Comparison of ENCODE assay signal across 4 worm cellular contexts in genomic region chrX:8157132-8157531, ce11.
A peak's percentile ranks its signal among the peaks of the same experiment; 100 is the strongest.
TF ChIP-seq lines count a peak whose summit lies in the region.

No protein-coding gene starts in this region.

TF ChIP-seq in whole organism, L2 larva, 48 proteins besides CTCF, POLR2A, EP300 and RAD21 (continues in another document):
- TF ChIP-seq ceh-16 (tag; optimal IDR thresholded peaks at IDR 0.05; lab: Kevin White, UChicago) (no peak), nhr-25 (tag; optimal IDR thresholded peaks at IDR 0.05; lab: Kevin White, UChicago) (no peak), aly-2 (tag; optimal IDR thresholded peaks at IDR 0.05; lab: Kevin White, UChicago) (no peak), nhr-23 (tag; optimal IDR thresholded peaks at IDR 0.05; lab: Kevin White, UChicago) (no peak), sem-4 (tag; optimal IDR thresholded peaks at IDR 0.05; lab: Kevin White, UChicago) (no peak), unc-39 (tag; optimal IDR thresholded peaks at IDR 0.05; lab: Kevin White, UChicago) (no peak), C34F6.9 (tag; optimal IDR thresholded peaks at IDR 0.05; lab: Kevin White, UChicago) (peak; percentile 39), nhr-10 (tag; optimal IDR thresholded peaks at IDR 0.05; lab: Kevin White, UChicago) (no peak), lin-13 (GFP tag; optimal IDR thresholded peaks at IDR 0.05; lab: Kevin White, UChicago) (peak; percentile 3), mab-5 (tag; optimal IDR thresholded peaks at IDR 0.05; lab: Kevin White, UChicago) (no peak), nhr-77 (tag; optimal IDR thresholded peaks at IDR 0.05; lab: Kevin White, UChicago) (no peak), skn-1 (tag; optimal IDR thresholded peaks at IDR 0.05; lab: Kevin White, UChicago) (no peak), ama-1 (optimal IDR thresholded peaks at IDR 0.05; lab: Kevin White, UChicago) (no peak), nhr-237 (tag; optimal IDR thresholded peaks at IDR 0.05; lab: Kevin White, UChicago) (no peak), fos-1 (tag; optimal IDR thresholded peaks at IDR 0.05; lab: Kevin White, UChicago) (no peak), nhr-6 (tag; optimal IDR thresholded peaks at IDR 0.05; lab: Kevin White, UChicago) (no peak), unc-55 (GFP tag; optimal IDR thresholded peaks at IDR 0.05; lab: Kevin White, UChicago) (peak; percentile 52), sma-3 (GFP tag; optimal IDR thresholded peaks at IDR 0.05; lab: Kevin White, UChicago) (no peak), nhr-21 (tag; optimal IDR thresholded peaks at IDR 0.05; lab: Kevin White, UChicago) (no peak), nhr-11 (tag; optimal IDR thresholded peaks at IDR 0.05; lab: Kevin White, UChicago) (no peak), alr-1 (tag; optimal IDR thresholded peaks at IDR 0.05; lab: Kevin White, UChicago) (no peak), ztf-11 (tag; optimal IDR thresholded peaks at IDR 0.05; lab: Kevin White, UChicago) (no peak), blmp-1 (tag; optimal IDR thresholded peaks at IDR 0.05; lab: Kevin White, UChicago; ENCODE audit: insufficient read depth) (no peak), ZK546.5 (tag; optimal IDR thresholded peaks at IDR 0.05; lab: Kevin White, UChicago) (no peak)

TF ChIP-seq in whole organism, L4 larva, 104 proteins besides CTCF, POLR2A, EP300 and RAD21:
- TF ChIP-seq mep-1 (tag; optimal IDR thresholded peaks at IDR 0.05; lab: Kevin White, UChicago), result peak; percentile 74
- peak; percentile 20 to 57 for TF ChIP-seq lsy-2 (tag; optimal IDR thresholded peaks at IDR 0.05; lab: Kevin White, UChicago)
- TF ChIP-seq mxl-3 (GFP tag; optimal IDR thresholded peaks at IDR 0.05; lab: Kevin White, UChicago), result no peak
- no peak for TF ChIP-seq ceh-62 (tag; optimal IDR thresholded peaks at IDR 0.05; lab: Kevin White, UChicago)
- TF ChIP-seq aha-1 (tag; lab: Kevin White, UChicago), result peak; percentile 94
- TF ChIP-seq T26A8.4 (GFP tag; IDR thresholded peaks at IDR 0.05; lab: Robert Waterston, UW), result no peak
- TF ChIP-seq fkh-10 (GFP tag; optimal IDR thresholded peaks at IDR 0.05; lab: Kevin White, UChicago), result no peak
- TF ChIP-seq Y48G9A.11 (GFP tag; IDR thresholded peaks at IDR 0.05; lab: Robert Waterston, UW), result no peak
- no peak for TF ChIP-seq aly-2 (tag; optimal IDR thresholded peaks at IDR 0.05; lab: Kevin White, UChicago)
- TF ChIP-seq hlh-30 (tag; optimal IDR thresholded peaks at IDR 0.05; lab: Kevin White, UChicago; ENCODE audit: insufficient read depth), result peak; percentile 38
- TF ChIP-seq mes-2 (tag; optimal IDR thresholded peaks at IDR 0.05; lab: Kevin White, UChicago; ENCODE audit: poor library complexity, severe bottlenecking), result peak; percentile 61
- peak; percentile 27; the same call in 1 of the 2 replicates for TF ChIP-seq dmd-6 (GFP tag; IDR thresholded peaks at IDR 0.05; lab: Robert Waterston, UW)
- TF ChIP-seq unc-62 (GFP tag; optimal IDR thresholded peaks at IDR 0.05 in 1 of 2; lab: Kevin White, UChicago), result peak in 1 of 2 experiments; percentile 51
- no peak for TF ChIP-seq unc-62 (tag; optimal IDR thresholded peaks at IDR 0.05; lab: Kevin White, UChicago)
- TF ChIP-seq hlh-11 (tag; optimal IDR thresholded peaks at IDR 0.05; lab: Kevin White, UChicago), result peak; percentile 55
- TF ChIP-seq lin-38 (GFP tag; IDR thresholded peaks at IDR 0.05; lab: Robert Waterston, UW), result no peak
- 0 out of 2 replicates have a peak, but pooled peaks have one; percentile 21 for TF ChIP-seq madf-9 (GFP tag; conservative IDR thresholded peaks at IDR 0.05; lab: Robert Waterston, UW)
- peak; percentile 13; the same call in 1 of the 2 replicates for TF ChIP-seq hmg-1.1 (GFP tag; IDR thresholded peaks at IDR 0.05; lab: Robert Waterston, UW)
- TF ChIP-seq ZK546.5 (tag; optimal IDR thresholded peaks at IDR 0.05; lab: Kevin White, UChicago), result no peak
- TF ChIP-seq nhr-42 (GFP tag; IDR thresholded peaks at IDR 0.05; lab: Robert Waterston, UW), result no peak
- TF ChIP-seq nhr-102 (tag; optimal IDR thresholded peaks at IDR 0.05; lab: Kevin White, UChicago), result peak; percentile 24
- TF ChIP-seq rbr-2 (tag; optimal IDR thresholded peaks at IDR 0.05; lab: Kevin White, UChicago), result peak; percentile 53
- peak; percentile 83 for TF ChIP-seq dve-1 (tag; optimal IDR thresholded peaks at IDR 0.05; lab: Kevin White, UChicago; ENCODE audit: insufficient read depth)

TF ChIP-seq in whole organism, late embryonic, 69 proteins besides CTCF, POLR2A, EP300 and RAD21:
- TF ChIP-seq unc-42 (tag; optimal IDR thresholded peaks at IDR 0.05; lab: Kevin White, UChicago), result peak; percentile 23
- no peak for TF ChIP-seq pros-1 (tag; optimal IDR thresholded peaks at IDR 0.05; lab: Kevin White, UChicago)
- TF ChIP-seq fkh-10 (GFP tag; optimal IDR thresholded peaks at IDR 0.05; lab: Kevin White, UChicago), result no peak
- TF ChIP-seq ceh-14 (tag; optimal IDR thresholded peaks at IDR 0.05; lab: Kevin White, UChicago), result no peak
- no peak for TF ChIP-seq pha-4 (tag; optimal IDR thresholded peaks at IDR 0.05; lab: Kevin White, UChicago)
- peak; percentile 47 for TF ChIP-seq nfya-1 (tag; optimal IDR thresholded peaks at IDR 0.05; lab: Kevin White, UChicago)
- TF ChIP-seq lim-6 (tag; optimal IDR thresholded peaks at IDR 0.05; lab: Kevin White, UChicago), result no peak
- TF ChIP-seq rnt-1 (tag; optimal IDR thresholded peaks at IDR 0.05; lab: Kevin White, UChicago), result no peak
- peak; percentile 62 for TF ChIP-seq tbx-2 (tag; optimal IDR thresholded peaks at IDR 0.05; lab: Kevin White, UChicago)
- peak; percentile 28 for TF ChIP-seq unc-55 (GFP tag; optimal IDR thresholded peaks at IDR 0.05; lab: Kevin White, UChicago)
- peak; percentile 56 for TF ChIP-seq ceh-31 (tag; optimal IDR thresholded peaks at IDR 0.05; lab: Kevin White, UChicago)
- no peak for TF ChIP-seq eyg-1 (tag; optimal IDR thresholded peaks at IDR 0.05; lab: Kevin White, UChicago)
- TF ChIP-seq sdc-2 (tag; optimal IDR thresholded peaks at IDR 0.05; lab: Kevin White, UChicago), result peak; percentile 5
- no peak for TF ChIP-seq lin-11 (tag; optimal IDR thresholded peaks at IDR 0.05; lab: Kevin White, UChicago)
- peak; percentile 23 for TF ChIP-seq ceh-18 (tag; optimal IDR thresholded peaks at IDR 0.05; lab: Kevin White, UChicago)

TF ChIP-seq in whole organism, mixed stage, embryonic, 35 proteins besides CTCF, POLR2A, EP300 and RAD21:
- TF ChIP-seq unc-62 (GFP tag; optimal IDR thresholded peaks at IDR 0.05; lab: Kevin White, UChicago), result peak; percentile 30
- no peak for TF ChIP-seq tbx-8 (GFP tag; optimal IDR thresholded peaks at IDR 0.05; lab: Kevin White, UChicago)
- no peak for TF ChIP-seq nhr-237 (tag; optimal IDR thresholded peaks at IDR 0.05; lab: Kevin White, UChicago)
- TF ChIP-seq nhr-2 (tag; optimal IDR thresholded peaks at IDR 0.05; lab: Kevin White, UChicago), result peak; percentile 12
- TF ChIP-seq cnd-1 (tag; optimal IDR thresholded peaks at IDR 0.05; lab: Kevin White, UChicago), result peak; percentile 56
- TF ChIP-seq ham-2 (GFP tag; optimal IDR thresholded peaks at IDR 0.05; lab: Kevin White, UChicago), result peak; percentile 60
- TF ChIP-seq lin-32 (GFP tag; optimal IDR thresholded peaks at IDR 0.05; lab: Kevin White, UChicago), result peak; percentile 38
- peak; percentile 94 for TF ChIP-seq mep-1 (tag; optimal IDR thresholded peaks at IDR 0.05; lab: Kevin White, UChicago)
- TF ChIP-seq ceh-39 (tag; optimal IDR thresholded peaks at IDR 0.05; lab: Kevin White, UChicago), result peak; percentile 68
- TF ChIP-seq sptf-1 (tag; optimal IDR thresholded peaks at IDR 0.05; lab: Kevin White, UChicago), result peak; percentile 58
- no peak for TF ChIP-seq nhr-76 (tag; optimal IDR thresholded peaks at IDR 0.05; lab: Kevin White, UChicago)
- TF ChIP-seq ztf-11 (tag; optimal IDR thresholded peaks at IDR 0.05; lab: Kevin White, UChicago), result peak; percentile 91
- TF ChIP-seq ces-1 (GFP tag; optimal IDR thresholded peaks at IDR 0.05; lab: Kevin White, UChicago), result peak; percentile 18
- no peak for TF ChIP-seq bed-3 (GFP tag; optimal IDR thresholded peaks at IDR 0.05; lab: Kevin White, UChicago)
- no peak for TF ChIP-seq nhr-12 (tag; optimal IDR thresholded peaks at IDR 0.05; lab: Kevin White, UChicago)
- TF ChIP-seq hlh-1 (tag; optimal IDR thresholded peaks at IDR 0.05; lab: Kevin White, UChicago), result peak; percentile 1
- TF ChIP-seq elt-3 (tag; optimal IDR thresholded peaks at IDR 0.05; lab: Kevin White, UChicago), result no peak
- TF ChIP-seq M03D4.4 (tag; optimal IDR thresholded peaks at IDR 0.05; lab: Kevin White, UChicago), result no peak
- TF ChIP-seq lsy-2 (tag; optimal IDR thresholded peaks at IDR 0.05; lab: Kevin White, UChicago), result peak; percentile 45
- TF ChIP-seq pha-4 (tag; optimal IDR thresholded peaks at IDR 0.05; lab: Kevin White, UChicago), result peak; percentile 46
- peak; percentile 95 for TF ChIP-seq lin-13 (tag; optimal IDR thresholded peaks at IDR 0.05; lab: Kevin White, UChicago)
